Worm (Caenorhabditis elegans) whole organism, mixed stage, embryonic: ENCODE measurements around the gene T10C6.7.
"Not testable (repeated sequence)": the region's sequence is repeated elsewhere in the genome, so short reads cannot be mapped to it uniquely, and the experiment has no call there.

ENCODE experiments used
- M03D4.4 ChIP-seq: sonication (generic microtip); optimal IDR thresholded peaks from 2 replicates; lab custom pipeline; 2017; ENCODE audit warnings: mild to moderate bottlenecking, missing genetic modification characterization, missing compliant biosample characterization
- bed-3 ChIP-seq: fragments of 200-800 bp; sonication (Bioruptor generic); optimal IDR thresholded peaks from 3 replicates; lab custom pipeline; 2018; ENCODE audit warnings: mild to moderate bottlenecking, missing genetic modification characterization, moderate library complexity, missing compliant biosample characterization
- blmp-1 ChIP-seq: fragments of 150-350 bp; optimal IDR thresholded peaks from 2 replicates; lab custom pipeline; 2014; ENCODE audit warnings: missing biosample characterization, missing genetic modification characterization
- ceh-39 ChIP-seq: fragments of 150-350 bp; optimal IDR thresholded peaks from 2 replicates; lab custom pipeline; 2014; ENCODE audit warnings: missing biosample characterization, missing genetic modification characterization
- ceh-83 ChIP-seq: fragments of 200-800 bp; sonication (Bioruptor generic); optimal IDR thresholded peaks from 2 replicates; lab custom pipeline; 2018; ENCODE audit warnings: mild to moderate bottlenecking, missing genetic modification characterization, missing compliant biosample characterization
- ces-1 ChIP-seq: fragments of 150-350 bp; optimal IDR thresholded peaks from 2 replicates; lab custom pipeline; 2014; ENCODE audit warnings: missing biosample characterization, missing genetic modification reagents, missing genetic modification characterization
- cnd-1 ChIP-seq: fragments of 200-800 bp; sonication (Bioruptor generic); optimal IDR thresholded peaks from 2 replicates; lab custom pipeline; 2018; ENCODE audit warnings: mild to moderate bottlenecking, missing genetic modification characterization, missing compliant biosample characterization
- drap-1 ChIP-seq: fragments of 200-800 bp; sonication (Bioruptor generic); optimal IDR thresholded peaks from 3 replicates; lab custom pipeline; 2018; ENCODE audit warnings: mild to moderate bottlenecking, missing genetic modification characterization, missing compliant biosample characterization
- elt-3 ChIP-seq: fragments of 150-350 bp; optimal IDR thresholded peaks from 2 replicates; lab custom pipeline; 2014; ENCODE audit warnings: missing biosample characterization, missing genetic modification characterization
- flh-1 ChIP-seq: fragments of 200-800 bp; sonication (Bioruptor generic); optimal IDR thresholded peaks from 2 replicates; lab custom pipeline; 2018; ENCODE audit warnings: mild to moderate bottlenecking, missing genetic modification characterization, moderate library complexity, missing compliant biosample characterization
- ham-2 ChIP-seq: fragments of 200-800 bp; sonication (Bioruptor generic); optimal IDR thresholded peaks from 2 replicates; lab custom pipeline; 2018; ENCODE audit warnings: mild to moderate bottlenecking, missing genetic modification characterization, missing compliant biosample characterization
- hlh-1 ChIP-seq: fragments of 150-350 bp; optimal IDR thresholded peaks from 2 replicates; lab custom pipeline; 2014; ENCODE audit warnings: missing biosample characterization, missing genetic modification reagents, missing genetic modification characterization
- lin-13 ChIP-seq: fragments of 150-350 bp; optimal IDR thresholded peaks from 2 replicates; lab custom pipeline; 2014; ENCODE audit warnings: missing biosample characterization, missing genetic modification characterization
- lin-32 ChIP-seq: fragments of 200-800 bp; sonication (Bioruptor generic); optimal IDR thresholded peaks from 2 replicates; lab custom pipeline; 2018; ENCODE audit warnings: mild to moderate bottlenecking, missing genetic modification characterization, missing compliant biosample characterization
- lsy-2 ChIP-seq: fragments of 150-350 bp; optimal IDR thresholded peaks from 2 replicates; lab custom pipeline; 2014; ENCODE audit warnings: missing biosample characterization, missing genetic modification characterization
- mab-5 ChIP-seq: fragments of 150-350 bp; optimal IDR thresholded peaks from 2 replicates; lab custom pipeline; 2014; ENCODE audit warnings: missing biosample characterization, missing genetic modification characterization
- mep-1 ChIP-seq: fragments of 150-350 bp; optimal IDR thresholded peaks from 2 replicates; lab custom pipeline; 2017; ENCODE audit warnings: missing biosample characterization, missing genetic modification reagents, missing genetic modification characterization, inconsistent platforms
- mls-2 ChIP-seq: sonication (generic microtip); optimal IDR thresholded peaks from 2 replicates; lab custom pipeline; 2016; ENCODE audit warnings: mild to moderate bottlenecking, missing genetic modification characterization, moderate library complexity, missing compliant biosample characterization
- nhr-12 ChIP-seq: fragments of 150-350 bp; optimal IDR thresholded peaks from 2 replicates; lab custom pipeline; 2014; ENCODE audit warnings: missing biosample characterization, missing genetic modification characterization
- nhr-2 ChIP-seq: fragments of 150-350 bp; optimal IDR thresholded peaks from 2 replicates; lab custom pipeline; 2014; ENCODE audit warnings: missing biosample characterization, missing genetic modification characterization
- nhr-237 ChIP-seq: fragments of 150-350 bp; optimal IDR thresholded peaks from 2 replicates; lab custom pipeline; 2014; ENCODE audit warnings: missing biosample characterization, missing genetic modification characterization
- nhr-28 ChIP-seq: fragments of 150-350 bp; optimal IDR thresholded peaks from 2 replicates; lab custom pipeline; 2014; ENCODE audit warnings: missing biosample characterization, missing genetic modification characterization
- nhr-76 ChIP-seq: sonication (generic microtip); optimal IDR thresholded peaks from 2 replicates; lab custom pipeline; 2017; ENCODE audit warnings: missing biosample characterization, missing genetic modification characterization
- pha-4 ChIP-seq: fragments of 150-350 bp; optimal IDR thresholded peaks from 2 replicates; lab custom pipeline; 2018; ENCODE audit warnings: missing biosample characterization, missing genetic modification reagents, missing genetic modification characterization
- sem-2 ChIP-seq: fragments of 200-800 bp; sonication (Bioruptor generic); optimal IDR thresholded peaks from 2 replicates; lab custom pipeline; 2018; ENCODE audit warnings: mild to moderate bottlenecking, missing genetic modification characterization, missing compliant biosample characterization
- snpc-4 ChIP-seq: fragments of 150-350 bp; optimal IDR thresholded peaks from 2 replicates; lab custom pipeline; 2014; ENCODE audit warnings: missing biosample characterization, missing genetic modification characterization
- sptf-1 ChIP-seq: sonication (generic microtip); optimal IDR thresholded peaks from 2 replicates; lab custom pipeline; 2017; ENCODE audit warnings: mild to moderate bottlenecking, missing genetic modification characterization, moderate library complexity, missing compliant biosample characterization
- tbx-8 ChIP-seq: fragments of 200-800 bp; sonication (Bioruptor generic); optimal IDR thresholded peaks from 2 replicates; lab custom pipeline; 2018; ENCODE audit warnings: mild to moderate bottlenecking, missing genetic modification characterization, moderate library complexity, missing compliant biosample characterization
- unc-39 ChIP-seq: fragments of 150-350 bp; optimal IDR thresholded peaks from 2 replicates; lab custom pipeline; 2014; ENCODE audit warnings: missing biosample characterization, missing genetic modification characterization
- zip-8 ChIP-seq: fragments of 150-350 bp; optimal IDR thresholded peaks from 2 replicates; lab custom pipeline; 2014; ENCODE audit warnings: missing biosample characterization, missing genetic modification characterization
- ztf-11 ChIP-seq: fragments of 150-350 bp; optimal IDR thresholded peaks from 2 replicates; lab custom pipeline; 2014; ENCODE audit warnings: missing biosample characterization, missing genetic modification characterization

T10C6.7 gene

ce11 chrV:16000433-16000832 lies 31.1 kb downstream of the T10C6.7 start, which contains the start of gene nhr-50:
nhr-50 (minus strand) TSS chrV:16000631.
- peak; percentile 36 for TF ChIP-seq pha-4 (tag; lab: Kevin White, UChicago)
- TF ChIP-seq lin-32 (GFP tag; lab: Kevin White, UChicago), result no peak

- TF ChIP-seq ceh-83 (no peak), hlh-1 (tag; lab: Kevin White, UChicago) (no peak), sem-2 (no peak), blmp-1 (tag; lab: Kevin White, UChicago) (no peak), ztf-11 (tag; lab: Kevin White, UChicago) (no peak), nhr-28 (tag; lab: Kevin White, UChicago) (no peak), elt-3 (tag; lab: Kevin White, UChicago) (no peak), mep-1 (tag; lab: Kevin White, UChicago) (no peak), ceh-39 (tag; lab: Kevin White, UChicago) (no peak), tbx-8 (GFP tag; lab: Kevin White, UChicago) (no peak), ces-1 (GFP tag; lab: Kevin White, UChicago) (no peak), ham-2 (no peak), lin-13 (no peak), lin-32 (GFP tag; lab: Kevin White, UChicago) (no peak), cnd-1 (tag; lab: Kevin White, UChicago) (no peak), mls-2 (tag; lab: Kevin White, UChicago) (no peak), drap-1 (no peak), lsy-2 (no peak), pha-4 (tag; lab: Kevin White, UChicago) (no peak), zip-8 (no peak)
- TF ChIP-seq, all 35 proteins: peak for 0
Measured at ce11 chrV:15996655-15997186, 34.8 kb downstream of the T10C6.7 start, which contains the start of the genes C06C6.9 and C06C6.8. C06C6.9 (minus strand) TSS chrV:15996755. C06C6.8 (plus strand) TSS chrV:15997136.

DNA sequence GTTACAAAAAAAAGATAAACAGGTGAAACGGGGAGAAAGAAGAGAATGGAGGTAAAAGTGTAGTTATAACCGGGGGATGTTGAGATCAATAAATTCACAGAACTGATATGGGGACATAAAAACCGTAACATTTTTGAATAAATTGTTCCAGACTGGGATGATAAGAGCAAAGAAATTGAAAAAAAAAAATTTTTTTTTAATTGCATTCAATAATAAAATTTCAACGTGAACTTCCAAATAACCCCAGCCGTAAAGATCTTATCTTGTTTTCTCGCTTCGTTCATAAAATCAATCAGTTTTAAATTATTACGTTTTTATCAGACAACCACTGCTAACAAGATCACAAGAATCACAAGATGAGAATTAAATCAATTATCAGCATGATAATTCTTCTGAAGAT lies 39.7 kb downstream of the T10C6.7 start, which contains the start of gene C06C6.7:
C06C6.7 (plus strand) TSS at position 301 of the 400 bp plus-strand sequence.
- TF ChIP-seq nhr-12 (tag; lab: Kevin White, UChicago); sptf-1; blmp-1 (tag; lab: Kevin White, UChicago): not testable (repeated sequence)

DNA sequence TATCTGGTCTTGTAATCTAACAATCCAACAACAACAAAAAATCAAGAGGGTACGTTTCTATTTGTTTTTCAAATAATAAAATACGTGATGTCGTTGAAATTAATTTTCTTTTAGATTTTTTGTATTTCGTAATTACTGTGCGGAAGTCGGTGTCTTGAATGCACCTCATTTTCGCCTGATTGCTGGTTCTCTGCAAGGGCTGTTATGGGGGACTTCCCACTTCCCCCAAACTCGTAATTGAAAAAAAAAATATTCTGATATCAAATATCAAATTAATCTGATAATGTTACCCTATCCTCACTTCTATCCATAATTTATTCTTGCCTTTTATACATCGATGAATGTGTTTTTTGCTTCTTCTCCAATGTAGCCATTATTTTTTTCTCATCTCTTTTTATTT lies 43.4 kb downstream of the T10C6.7 start, which contains the start of gene F36G9.15:
F36G9.15 (minus strand) TSS at position 101 of the 400 bp plus-strand sequence.
- no peak for TF ChIP-seq nhr-237 (tag; lab: Kevin White, UChicago)
- no peak for TF ChIP-seq sem-2
- no peak for TF ChIP-seq tbx-8 (GFP tag; lab: Kevin White, UChicago)
- TF ChIP-seq bed-3, result no peak
- no peak for TF ChIP-seq snpc-4 (tag; lab: Kevin White, UChicago)
- no peak for TF ChIP-seq nhr-28 (tag; lab: Kevin White, UChicago)
- TF ChIP-seq M03D4.4, result no peak

- TF ChIP-seq ces-1 (GFP tag; lab: Kevin White, UChicago), result no peak
- TF ChIP-seq nhr-2, result no peak
- no peak for TF ChIP-seq nhr-76
- TF ChIP-seq bed-3, result no peak
- no peak for TF ChIP-seq unc-39 (tag; lab: Kevin White, UChicago)
- TF ChIP-seq ham-2, result no peak
- TF ChIP-seq ceh-39 (tag; lab: Kevin White, UChicago), result no peak
- TF ChIP-seq drap-1, result no peak
- no peak for TF ChIP-seq nhr-12 (tag; lab: Kevin White, UChicago)
- no peak for TF ChIP-seq ceh-83
- TF ChIP-seq mab-5, result no peak
- TF ChIP-seq mls-2 (tag; lab: Kevin White, UChicago), result no peak
- TF ChIP-seq lin-13, result no peak
- TF ChIP-seq flh-1, result no peak
- no peak for TF ChIP-seq blmp-1 (tag; lab: Kevin White, UChicago)
- TF ChIP-seq nhr-28 (tag; lab: Kevin White, UChicago), result no peak
- no peak for TF ChIP-seq mep-1 (tag; lab: Kevin White, UChicago)
- TF ChIP-seq snpc-4 (tag; lab: Kevin White, UChicago), result no peak
- TF ChIP-seq elt-3 (tag; lab: Kevin White, UChicago), result no peak
Measured at ce11 chrV:15982733-15983344, 48.7 kb downstream of the T10C6.7 start, which contains the start of the genes fbxa-99 and F36G9.13. fbxa-99 (minus strand) TSS chrV:15982854. F36G9.13 (plus strand) TSS chrV:15983294.
